Fruit fly (Drosophila melanogaster) whole organism, embryonic: ENCODE measurements around the gene Mrp5.

Experiments used
- Abd-B ChIP-seq: fragments of 200-800 bp; sonication (Bioruptor generic); optimal IDR thresholded peaks from 2 replicates; lab custom pipeline; 2018; ENCODE audit warnings: missing biosample characterization, mild to moderate bottlenecking, missing genetic modification characterization, moderate library complexity
- B-H1 ChIP-seq: fragments of 200-800 bp; sonication (Bioruptor generic); IDR thresholded peaks from 3 replicates; pipeline ENCODE4 v1.3.6; 2022; ENCODE audit warnings: missing biosample characterization, missing genetic modification characterization
- CG10274 ChIP-seq: fragments of 200-800 bp; sonication (Bioruptor generic); optimal IDR thresholded peaks from 3 replicates; lab custom pipeline; 2017; ENCODE audit warnings: missing biosample characterization, mild to moderate bottlenecking, missing genetic modification characterization
- CG10654 ChIP-seq: fragments of 200-800 bp; sonication (Bioruptor generic); optimal IDR thresholded peaks from 2 replicates; lab custom pipeline; 2016; ENCODE audit warnings: missing biosample characterization, missing genetic modification characterization
- CG11456 ChIP-seq: fragments of 200-800 bp; sonication (Bioruptor generic); IDR thresholded peaks from 3 replicates; pipeline ENCODE4 v1.3.6; 2022; ENCODE audit warnings: missing biosample characterization, missing genetic modification characterization
- CG11695 ChIP-seq: fragments of 200-800 bp; sonication (Bioruptor generic); IDR thresholded peaks from 3 replicates; pipeline ENCODE4 v1.3.6; 2022; ENCODE audit warnings: missing biosample characterization, missing genetic modification characterization
- CG12236 ChIP-seq: fragments of 200-800 bp; sonication (Bioruptor generic); optimal IDR thresholded peaks from 2 replicates; lab custom pipeline; 2016; ENCODE audit warnings: missing biosample characterization, missing genetic modification characterization
- CG12391 ChIP-seq: fragments of 200-800 bp; sonication (Bioruptor generic); optimal IDR thresholded peaks from 3 replicates; lab custom pipeline; 2018; ENCODE audit warnings: missing biosample characterization, mild to moderate bottlenecking, missing genetic modification characterization, moderate library complexity
- CG12659 ChIP-seq: fragments of 200-800 bp; sonication (Bioruptor generic); optimal IDR thresholded peaks from 3 replicates; lab custom pipeline; 2017; ENCODE audit warnings: mild to moderate bottlenecking, missing biosample characterization, missing genetic modification reagents, missing genetic modification characterization
- CG17361 ChIP-seq: fragments of 200-800 bp; sonication (Bioruptor generic); IDR thresholded peaks from 3 replicates; pipeline ENCODE4 v1.3.6; 2022; ENCODE audit warnings: missing biosample characterization, missing genetic modification characterization
- CG18011 ChIP-seq: fragments of 200-800 bp; sonication (Bioruptor generic); optimal IDR thresholded peaks from 2 replicates; lab custom pipeline; 2017; ENCODE audit warnings: missing biosample characterization, missing genetic modification characterization, mild to moderate bottlenecking, moderate library complexity, missing genotype
- CG1832 ChIP-seq: fragments of 200-800 bp; sonication (Bioruptor generic); optimal IDR thresholded peaks from 2 replicates; lab custom pipeline; 2017; ENCODE audit warnings: missing biosample characterization, mild to moderate bottlenecking, missing genetic modification characterization, inconsistent platforms
- CG3065 ChIP-seq: fragments of 200-800 bp; sonication (Bioruptor generic); optimal IDR thresholded peaks from 2 replicates; lab custom pipeline; 2016; ENCODE audit warnings: missing biosample characterization, missing genetic modification characterization
- CG31365 ChIP-seq: fragments of 200-800 bp; sonication (Bioruptor generic); optimal IDR thresholded peaks from 2 replicates; lab custom pipeline; 2018; ENCODE audit warnings: missing biosample characterization, mild to moderate bottlenecking, missing genetic modification characterization
- CG3163 ChIP-seq: fragments of 200-800 bp; sonication (Bioruptor generic); optimal IDR thresholded peaks from 3 replicates; lab custom pipeline; 2016; ENCODE audit warnings: missing biosample characterization, missing genetic modification characterization
- CG32532 ChIP-seq: fragments of 200-800 bp; sonication (Bioruptor generic); IDR thresholded peaks from 2 replicates; pipeline ENCODE4 v1.3.6; 2022; ENCODE audit warnings: missing biosample characterization, missing genetic modification characterization
- CG33557 ChIP-seq: fragments of 200-800 bp; sonication (Bioruptor generic); optimal IDR thresholded peaks from 2 replicates; lab custom pipeline; 2019; ENCODE audit warnings: missing biosample characterization, mild to moderate bottlenecking, missing genetic modification characterization, moderate library complexity
- CG7372 ChIP-seq: fragments of 200-800 bp; sonication (Bioruptor generic); IDR thresholded peaks from 2 replicates; pipeline ENCODE4 v1.3.6; 2022; ENCODE audit warnings: missing biosample characterization, missing genetic modification characterization
- CG7839 ChIP-seq: fragments of 200-800 bp; sonication (Bioruptor generic); optimal IDR thresholded peaks from 3 replicates; lab custom pipeline; 2018; ENCODE audit warnings: missing biosample characterization, mild to moderate bottlenecking, missing genetic modification characterization, moderate library complexity
- CoRest ChIP-seq: fragments of 200-800 bp; sonication (Bioruptor generic); optimal IDR thresholded peaks from 3 replicates; lab custom pipeline; 2018; ENCODE audit warnings: missing biosample characterization, mild to moderate bottlenecking, missing genetic modification characterization, moderate library complexity
- Dip2 ChIP-seq: fragments of 200-800 bp; sonication (Bioruptor generic); IDR thresholded peaks from 2 replicates; pipeline ENCODE4 v1.3.6; 2022; ENCODE audit warnings: missing biosample characterization, missing genetic modification characterization
- ERR ChIP-seq: fragments of 200-800 bp; sonication (Bioruptor generic); optimal IDR thresholded peaks from 2 replicates; lab custom pipeline; 2016; ENCODE audit warnings: missing biosample characterization, missing genetic modification characterization
- Gsc ChIP-seq: fragments of 200-800 bp; sonication (Bioruptor generic); IDR thresholded peaks from 2 replicates; pipeline ENCODE4 v1.3.6; 2022; ENCODE audit warnings: missing biosample characterization, missing genetic modification characterization
- Gug ChIP-seq: fragments of 200-800 bp; sonication (Bioruptor generic); IDR thresholded peaks from 4 replicates; pipeline ENCODE4 v1.3.6; 2022; ENCODE audit warnings: missing biosample characterization, missing genetic modification characterization
- Kr ChIP-seq: fragments of 200-800 bp; sonication (Bioruptor generic); optimal IDR thresholded peaks from 2 replicates; lab custom pipeline; 2017; ENCODE audit warnings: missing biosample characterization, mild to moderate bottlenecking, missing genetic modification characterization
- MTF-1 ChIP-seq: fragments of 200-800 bp; sonication (Bioruptor generic); optimal IDR thresholded peaks from 2 replicates; lab custom pipeline; 2018; ENCODE audit warnings: missing biosample characterization, mild to moderate bottlenecking, missing genetic modification characterization, borderline replicate concordance
- Nf-YA ChIP-seq: fragments of 200-800 bp; sonication (Bioruptor generic); IDR thresholded peaks from 2 replicates; pipeline ENCODE4 v1.3.6; 2022; ENCODE audit warnings: missing biosample characterization, missing genetic modification characterization
- PHDP ChIP-seq: fragments of 200-800 bp; sonication (Bioruptor generic); optimal IDR thresholded peaks from 3 replicates; lab custom pipeline; 2018; ENCODE audit warnings: missing biosample characterization, mild to moderate bottlenecking, missing genetic modification characterization, moderate library complexity
- Pdp1 ChIP-seq, 2 experiments: fragments of 200-800 bp; sonication (Bioruptor generic); optimal IDR thresholded peaks; 3 replicates each; lab custom pipeline; 2016; ENCODE audit warnings: missing biosample characterization in 2 of 2, missing genetic modification characterization in 2 of 2, mild to moderate bottlenecking in 1 of 2, moderate library complexity in 1 of 2
- Side ChIP-seq: fragments of 200-800 bp; sonication (Bioruptor generic); optimal IDR thresholded peaks from 2 replicates; lab custom pipeline; 2016; ENCODE audit warnings: missing biosample characterization, missing genetic modification characterization
- aop ChIP-seq: fragments of 200-800 bp; sonication (Bioruptor generic); IDR thresholded peaks from 2 replicates; pipeline ENCODE4 v1.3.6; 2022; ENCODE audit warnings: missing biosample characterization, missing genetic modification characterization
- bbx ChIP-seq: fragments of 200-800 bp; sonication (Bioruptor generic); IDR thresholded peaks from 2 replicates; pipeline ENCODE4 v1.3.6; 2022; ENCODE audit warnings: missing biosample characterization, missing genetic modification characterization; ENCODE audit not compliant: partially characterized antibody
- crc ChIP-seq: fragments of 200-800 bp; sonication (Bioruptor generic); optimal IDR thresholded peaks from 2 replicates; lab custom pipeline; 2016; ENCODE audit warnings: missing biosample characterization, missing genetic modification characterization
- cwo ChIP-seq: fragments of 200-800 bp; sonication (Bioruptor generic); optimal IDR thresholded peaks from 3 replicates; lab custom pipeline; 2017; ENCODE audit warnings: missing biosample characterization, missing genetic modification characterization, mild to moderate bottlenecking, moderate library complexity, missing genetic modification reagents
- da ChIP-seq: fragments of 200-800 bp; sonication (Bioruptor generic); optimal IDR thresholded peaks from 2 replicates; lab custom pipeline; 2016; ENCODE audit warnings: missing biosample characterization, missing genetic modification characterization
- gem ChIP-seq: fragments of 200-800 bp; sonication (Bioruptor generic); optimal IDR thresholded peaks from 2 replicates; lab custom pipeline; 2019; ENCODE audit warnings: missing biosample characterization, mild to moderate bottlenecking, missing genetic modification characterization, moderate library complexity
- ham ChIP-seq: fragments of 200-800 bp; sonication (Bioruptor generic); IDR thresholded peaks from 2 replicates; pipeline ENCODE4 v1.3.6; 2022; ENCODE audit warnings: missing biosample characterization, missing genetic modification characterization
- kay ChIP-seq: fragments of 200-800 bp; sonication (Bioruptor generic); optimal IDR thresholded peaks from 2 replicates; lab custom pipeline; 2016; ENCODE audit warnings: missing biosample characterization, missing genetic modification characterization
- lmd ChIP-seq: fragments of 200-800 bp; sonication (Bioruptor generic); IDR thresholded peaks from 2 replicates; pipeline ENCODE4 v1.3.6; 2022; ENCODE audit warnings: missing biosample characterization, missing genetic modification characterization
- mld ChIP-seq: fragments of 200-800 bp; sonication (Bioruptor generic); IDR thresholded peaks from 3 replicates; pipeline ENCODE4 v1.3.6; 2022; ENCODE audit warnings: missing biosample characterization, missing genetic modification characterization; ENCODE audit not compliant: partially characterized antibody
- nerfin-2 ChIP-seq: fragments of 200-800 bp; sonication (Bioruptor generic); IDR thresholded peaks from 2 replicates; pipeline ENCODE4 v1.3.6; 2022; ENCODE audit warnings: missing biosample characterization, missing genetic modification characterization; ENCODE audit not compliant: partially characterized antibody
- pb ChIP-seq: fragments of 200-800 bp; sonication (Bioruptor generic); optimal IDR thresholded peaks from 3 replicates; lab custom pipeline; 2016; ENCODE audit warnings: missing biosample characterization, missing genetic modification characterization
- pfk ChIP-seq: fragments of 200-800 bp; sonication (Bioruptor generic); optimal IDR thresholded peaks from 2 replicates; lab custom pipeline; 2018; ENCODE audit warnings: missing biosample characterization, mild to moderate bottlenecking, missing genetic modification characterization, moderate library complexity
- pzg ChIP-seq: fragments of 200-800 bp; sonication (Bioruptor generic); optimal IDR thresholded peaks from 3 replicates; lab custom pipeline; 2018; ENCODE audit warnings: missing biosample characterization, mild to moderate bottlenecking, missing genetic modification characterization, moderate library complexity
- schlank ChIP-seq: fragments of 200-800 bp; sonication (Bioruptor generic); optimal IDR thresholded peaks from 2 replicates; lab custom pipeline; 2018; ENCODE audit warnings: missing biosample characterization, mild to moderate bottlenecking, missing genetic modification characterization
- so ChIP-seq: fragments of 200-800 bp; sonication (Bioruptor generic); IDR thresholded peaks from 3 replicates; pipeline ENCODE4 v1.3.6; 2022; ENCODE audit warnings: missing biosample characterization, missing genetic modification characterization
- tap ChIP-seq: fragments of 200-800 bp; optimal IDR thresholded peaks from 3 replicates; lab custom pipeline; 2019; ENCODE audit warnings: missing biosample characterization, mild to moderate bottlenecking, missing genetic modification characterization, moderate library complexity
- vfl ChIP-seq: fragments of 200-800 bp; sonication (Bioruptor generic); optimal IDR thresholded peaks from 2 replicates; lab custom pipeline; 2016; ENCODE audit warnings: missing biosample characterization, missing genetic modification characterization
- wor ChIP-seq: fragments of 200-800 bp; sonication (Bioruptor generic); IDR thresholded peaks from 2 replicates; pipeline ENCODE4 v1.3.6; 2022; ENCODE audit warnings: missing biosample characterization, missing genetic modification characterization

The Mrp5 gene

dm6 chr3R:19860996-19861719, 14.3 kb downstream of the Mrp5 start, which contains the start of the genes Ire1 and Mrm2 (continued):
- peak; percentile 93 for TF ChIP-seq CG12659 (GFP tag; lab: Kevin White, UChicago)
- peak; percentile 92 to 93 for TF ChIP-seq Pdp1 (GFP tag; optimal IDR thresholded peaks at IDR 0.05; lab: Kevin White, UChicago)
- TF ChIP-seq da (GFP tag; lab: Kevin White, UChicago) = peak; percentile 70
- TF ChIP-seq pfk (GFP tag; lab: Kevin White, UChicago) = peak; percentile 1
- no peak for TF ChIP-seq mld
- TF ChIP-seq CG7839 = peak; percentile 82
- no peak for TF ChIP-seq MTF-1 (GFP tag; lab: Kevin White, UChicago)
- peak; percentile 58; the same call in 1 of the 2 replicates for TF ChIP-seq Gsc (GFP tag; lab: Robert Waterston, UW)
- TF ChIP-seq Kr (GFP tag; lab: Kevin White, UChicago) = peak; percentile 1
- TF ChIP-seq CG33557 = peak; percentile 66
- peak; percentile 88 for TF ChIP-seq CG17361
- no peak for TF ChIP-seq CG11695 (GFP tag; lab: Robert Waterston, UW)
- peak; percentile 81 for TF ChIP-seq CG7372
- peak; percentile 84 for TF ChIP-seq CG32532
- TF ChIP-seq gem (tag; lab: Kevin White, UChicago) = peak; percentile 88
- peak; percentile 73 for TF ChIP-seq ERR
- TF ChIP-seq CG3065 (GFP tag; lab: Kevin White, UChicago) = peak; percentile 46
- no peak for TF ChIP-seq ham (GFP tag; lab: Robert Waterston, UW)
- TF ChIP-seq so (GFP tag; lab: Robert Waterston, UW) = no peak
- TF ChIP-seq lmd = peak; percentile 85
- TF ChIP-seq Abd-B (GFP tag; lab: Kevin White, UChicago) = peak; percentile 87
- TF ChIP-seq kay = peak; percentile 60
- peak; percentile 75 for TF ChIP-seq CG3163 (GFP tag; lab: Kevin White, UChicago)
- TF ChIP-seq Nf-YA = peak; percentile 51; the same call in 1 of the 2 replicates
- TF ChIP-seq bbx (GFP tag; lab: Robert Waterston, UW) = peak; percentile 52
- TF ChIP-seq nerfin-2 (GFP tag; lab: Robert Waterston, UW) = peak; percentile 48
- TF ChIP-seq cwo (GFP tag; lab: Kevin White, UChicago) = peak; percentile 53
- 0 out of 3 replicates have a peak, but pooled peaks have one; percentile 38 for TF ChIP-seq B-H1 (GFP tag; lab: Robert Waterston, UW)
- peak; percentile 39 for TF ChIP-seq schlank (tag; lab: Kevin White, UChicago)
- TF ChIP-seq Side (GFP tag; lab: Kevin White, UChicago) = peak; percentile 82
- TF ChIP-seq tap (tag; lab: Kevin White, UChicago) = no peak
- TF ChIP-seq wor (GFP tag; lab: Robert Waterston, UW) = peak; percentile 61
- peak; percentile 67 for TF ChIP-seq crc
- peak; percentile 87 for TF ChIP-seq CoRest (tag; lab: Kevin White, UChicago)
- TF ChIP-seq CG12236 (GFP tag; lab: Kevin White, UChicago) = peak; percentile 71
- peak; percentile 89 for TF ChIP-seq CG11456 (GFP tag; lab: Robert Waterston, UW)
- TF ChIP-seq CG18011 (GFP tag; lab: Kevin White, UChicago) = peak; percentile 44
- TF ChIP-seq CG1832 (GFP tag; lab: Kevin White, UChicago) = no peak
- peak; percentile 74 for TF ChIP-seq PHDP (tag; lab: Kevin White, UChicago)
- TF ChIP-seq aop (GFP tag; lab: Robert Waterston, UW) = no peak
- peak; percentile 85 for TF ChIP-seq vfl (GFP tag; lab: Kevin White, UChicago)
- TF ChIP-seq CG10274 (GFP tag; lab: Kevin White, UChicago) = no peak
- TF ChIP-seq Gug = peak; percentile 88
- no peak for TF ChIP-seq Dip2
- peak; percentile 82 for TF ChIP-seq pb (GFP tag; lab: Kevin White, UChicago)
- TF ChIP-seq CG12391 (tag; lab: Kevin White, UChicago) = peak; percentile 89
- peak; percentile 69 for TF ChIP-seq CG10654 (GFP tag; lab: Kevin White, UChicago)
- TF ChIP-seq CG31365 (tag; lab: Kevin White, UChicago) = no peak
- TF ChIP-seq pzg = peak; percentile 95
